Fruit fly (Drosophila melanogaster): ENCODE results near the gene term.

The term gene

DNA sequence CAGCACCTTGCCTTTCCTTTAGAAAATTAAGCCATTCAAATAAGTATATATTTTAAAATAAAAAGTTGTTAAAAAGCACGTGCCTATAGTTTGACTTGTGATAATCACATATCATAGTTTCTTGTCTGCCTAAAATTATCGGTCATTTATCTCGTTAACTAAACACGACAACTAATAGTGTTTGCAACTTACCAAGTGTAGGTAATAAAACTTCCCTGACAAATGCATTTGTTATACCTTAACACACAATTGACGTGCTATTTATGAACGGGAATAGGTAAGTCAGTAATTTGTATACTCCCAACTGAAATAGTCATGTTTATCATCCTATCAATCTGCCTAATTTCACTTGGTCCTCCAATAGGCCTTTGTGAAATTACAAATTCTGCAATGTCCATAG is 9.6 kb upstream of the term start, which contains the start of gene CG18234:
Gene CG18234, plus strand, starts transcription at position 301 of the 400 bp plus-strand sequence.
- TF ChIP-seq h (optimal IDR thresholded peaks at IDR 0.05) = no peak
- TF ChIP-seq insv (optimal IDR thresholded peaks at IDR 0.05) = no peak
- no peak for TF ChIP-seq Sin3A (optimal IDR thresholded peaks at IDR 0.05)
- no peak for TF ChIP-seq psq (optimal IDR thresholded peaks at IDR 0.05)
- no peak for TF ChIP-seq Myc (optimal IDR thresholded peaks at IDR 0.05)
- no peak for TF ChIP-seq ttk (optimal IDR thresholded peaks at IDR 0.05)

DNA sequence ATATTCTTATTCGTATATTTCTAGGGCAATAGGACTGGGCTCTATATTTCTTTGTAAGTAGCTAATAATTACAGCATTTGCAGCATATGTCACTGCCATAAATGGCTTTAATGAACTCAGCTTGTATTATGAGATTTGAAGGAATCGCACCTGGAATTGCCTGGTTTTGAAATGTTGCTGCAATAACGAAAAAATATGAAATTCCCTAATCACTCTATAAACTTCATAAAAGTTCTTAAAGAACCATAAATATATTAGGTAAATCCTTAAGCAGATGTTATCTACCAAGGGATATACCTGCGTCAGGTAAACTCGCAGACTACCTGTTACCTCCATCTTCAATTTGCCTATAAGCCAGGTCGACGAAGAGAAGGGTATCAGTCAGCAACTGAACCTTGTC is 5.2 kb downstream of the term start, which contains the start of gene CG7271:
Gene CG7271, plus strand, starts transcription at position 373 of the 400 bp plus-strand sequence.
- no peak for TF ChIP-seq Myc (optimal IDR thresholded peaks at IDR 0.05)
- no peak for TF ChIP-seq insv (optimal IDR thresholded peaks at IDR 0.05)
- no peak for TF ChIP-seq h (optimal IDR thresholded peaks at IDR 0.05)
- TF ChIP-seq Sin3A (optimal IDR thresholded peaks at IDR 0.05) = no peak
- TF ChIP-seq ttk (optimal IDR thresholded peaks at IDR 0.05) = no peak
- no peak for TF ChIP-seq psq (optimal IDR thresholded peaks at IDR 0.05)

DNA sequence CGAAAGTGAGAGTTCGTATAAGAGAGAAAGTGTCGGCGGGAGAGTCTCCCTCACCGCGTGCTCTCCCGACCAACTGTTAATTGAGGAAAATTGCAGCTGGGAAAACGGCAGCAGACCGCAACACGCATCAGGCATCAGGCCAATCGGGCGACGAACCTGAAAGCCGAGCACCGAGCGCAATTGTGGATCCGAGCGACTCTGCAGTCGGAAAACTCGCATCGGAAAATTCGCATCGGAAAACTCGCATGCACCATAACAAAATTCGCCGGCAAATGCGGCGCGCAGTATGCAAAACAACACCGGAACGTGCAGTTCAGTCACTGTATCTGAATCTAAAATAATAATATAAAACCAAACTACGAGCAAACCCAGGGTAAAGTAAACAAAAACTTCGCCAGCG is 33.6 kb downstream of the term start, which contains the start of gene AstC-R1:
Gene AstC-R1, plus strand, starts transcription at position 301 of the 400 bp plus-strand sequence.
- TF ChIP-seq h (optimal IDR thresholded peaks at IDR 0.05) = no peak
- no peak for TF ChIP-seq insv (optimal IDR thresholded peaks at IDR 0.05)
- TF ChIP-seq psq (optimal IDR thresholded peaks at IDR 0.05) = no peak
- TF ChIP-seq ttk (optimal IDR thresholded peaks at IDR 0.05) = no peak
- no peak for TF ChIP-seq Sin3A (optimal IDR thresholded peaks at IDR 0.05)
- no peak for TF ChIP-seq Myc (optimal IDR thresholded peaks at IDR 0.05)
